Worm (Caenorhabditis elegans) whole organism, L4 larva: ENCODE data around the gene ccdc-47.

Source experiments
- F37D6.2 ChIP-seq: sonication (generic microtip); optimal IDR thresholded peaks from 2 replicates; lab custom pipeline; 2016; ENCODE audit warnings: mild to moderate bottlenecking, missing genetic modification characterization, missing compliant biosample characterization
- T20F7.1 ChIP-seq: fragments of 200-800 bp; sonication (Bioruptor generic); optimal IDR thresholded peaks from 2 replicates; lab custom pipeline; 2018; ENCODE audit warnings: mild to moderate bottlenecking, missing genetic modification characterization, missing compliant biosample characterization
- T26A8.4 ChIP-seq: fragments of 200-800 bp; sonication (Bioruptor generic); IDR thresholded peaks from 2 replicates; pipeline ENCODE4 v1.3.6; 2022; ENCODE audit warnings: missing genetic modification characterization, missing compliant biosample characterization
- Y105C5A.15 ChIP-seq: fragments of 200-800 bp; sonication (Bioruptor generic); IDR thresholded peaks from 2 replicates; pipeline ENCODE4 v1.3.6; 2022; ENCODE audit warnings: missing genetic modification characterization, missing compliant biosample characterization
- Y48G9A.11 ChIP-seq: fragments of 200-800 bp; sonication (Bioruptor generic); IDR thresholded peaks from 2 replicates; pipeline ENCODE4 v1.3.6; 2022; ENCODE audit warnings: missing genetic modification reagents, missing genetic modification characterization, missing compliant biosample characterization
- Y5F2A.4 ChIP-seq: fragments of 200-800 bp; sonication (Bioruptor generic); optimal IDR thresholded peaks from 2 replicates; lab custom pipeline; 2018; ENCODE audit warnings: mild to moderate bottlenecking, missing genetic modification characterization, missing compliant biosample characterization
- Y75B8A.6 ChIP-seq: fragments of 200-800 bp; sonication (Bioruptor generic); IDR thresholded peaks from 2 replicates; pipeline ENCODE4 v1.3.6; 2022; ENCODE audit warnings: missing genetic modification reagents, missing genetic modification characterization, missing compliant biosample characterization
- ZK337.2 ChIP-seq: fragments of 200-800 bp; sonication (Bioruptor generic); IDR thresholded peaks from 2 replicates; pipeline ENCODE4 v1.3.6; 2022; ENCODE audit warnings: missing genetic modification reagents, missing genetic modification characterization, missing compliant biosample characterization
- ZK546.5 ChIP-seq, 2 experiments: sonication (generic microtip); optimal IDR thresholded peaks; 2 replicates each; lab custom pipeline; 2017; ENCODE audit warnings: missing biosample characterization in 2 of 2, missing genetic modification characterization in 2 of 2
- ama-1 ChIP-seq: fragments of 150-350 bp; optimal IDR thresholded peaks from 2 replicates; lab custom pipeline; 2014; ENCODE audit warnings: inconsistent platforms, mixed read lengths
- arid-1 ChIP-seq: fragments of 200-800 bp; sonication (Bioruptor generic); conservative IDR thresholded peaks from 2 replicates; pipeline ENCODE4 v1.3.6; 2022; ENCODE audit warnings: missing genetic modification reagents, missing genetic modification characterization, missing compliant biosample characterization
- ceh-20 ChIP-seq: fragments of 200-800 bp; sonication (Bioruptor generic); IDR thresholded peaks from 2 replicates; pipeline ENCODE4 v1.3.6; 2022; ENCODE audit warnings: missing genetic modification reagents, missing genetic modification characterization, missing compliant biosample characterization
- ceh-44 ChIP-seq: fragments of 200-800 bp; sonication (Bioruptor generic); IDR thresholded peaks from 2 replicates; pipeline ENCODE4 v1.3.6; 2022; ENCODE audit warnings: missing genetic modification reagents, missing genetic modification characterization, missing compliant biosample characterization
- ceh-82 ChIP-seq: sonication (generic microtip); optimal IDR thresholded peaks from 2 replicates; lab custom pipeline; 2017; ENCODE audit warnings: missing biosample characterization, missing genetic modification characterization
- ces-1 ChIP-seq: fragments of 150-350 bp; sonication (generic microtip); optimal IDR thresholded peaks from 4 replicates; lab custom pipeline; 2014; ENCODE audit warnings: missing biosample characterization, missing genetic modification reagents, missing genetic modification characterization
- ctbp-1 ChIP-seq: fragments of 200-800 bp; sonication (Bioruptor generic); IDR thresholded peaks from 2 replicates; pipeline ENCODE4 v1.3.6; 2022; ENCODE audit warnings: missing genetic modification reagents, missing genetic modification characterization, missing compliant biosample characterization
- daf-12 ChIP-seq: fragments of 150-350 bp; optimal IDR thresholded peaks from 2 replicates; lab custom pipeline; 2014; ENCODE audit warnings: missing biosample characterization, missing genetic modification reagents, missing genetic modification characterization
- daf-16 ChIP-seq, 3 experiments: sonication (generic microtip); optimal IDR thresholded peaks; 2 replicates each; lab custom pipeline; 2016 to 2017; ENCODE audit warnings: missing genetic modification characterization in 3 of 3, missing genetic modification reagents in 3 of 3, mild to moderate bottlenecking in 2 of 3, missing compliant biosample characterization in 2 of 3, missing biosample characterization in 1 of 3, moderate library complexity in 1 of 3
- dmd-6 ChIP-seq: fragments of 200-800 bp; sonication (Bioruptor generic); IDR thresholded peaks from 2 replicates; pipeline ENCODE4 v1.3.6; 2022; ENCODE audit warnings: missing genetic modification reagents, missing genetic modification characterization, missing compliant biosample characterization
- dve-1 ChIP-seq: sonication (generic microtip); optimal IDR thresholded peaks from 2 replicates; lab custom pipeline; 2017; ENCODE audit warnings: antibody characterized with exemption, mild to moderate bottlenecking, missing genetic modification characterization, missing compliant biosample characterization; ENCODE audit not compliant: insufficient read depth
- egl-27 ChIP-seq: sonication (generic microtip); optimal IDR thresholded peaks from 3 replicates; lab custom pipeline; 2017; ENCODE audit warnings: missing biosample characterization, missing genetic modification reagents, missing genetic modification characterization
- egl-43 ChIP-seq: fragments of 200-800 bp; sonication (Bioruptor generic); IDR thresholded peaks from 2 replicates; pipeline ENCODE4 v1.3.6; 2022; ENCODE audit warnings: missing genetic modification reagents, missing genetic modification characterization, missing compliant biosample characterization
- fkh-10 ChIP-seq: fragments of 150-350 bp; optimal IDR thresholded peaks from 2 replicates; lab custom pipeline; 2014; ENCODE audit warnings: missing biosample characterization, missing genetic modification reagents, missing genetic modification characterization
- fos-1 ChIP-seq: fragments of 150-350 bp; optimal IDR thresholded peaks from 2 replicates; lab custom pipeline; 2014; ENCODE audit warnings: missing biosample characterization, missing genetic modification characterization
- gei-8 ChIP-seq: fragments of 200-800 bp; sonication (Bioruptor generic); optimal IDR thresholded peaks from 2 replicates; lab custom pipeline; 2018; ENCODE audit warnings: mild to moderate bottlenecking, missing genetic modification characterization, missing compliant biosample characterization
- hif-1 ChIP-seq, 2 experiments: sonication (generic microtip); optimal IDR thresholded peaks; 2 replicates each; lab custom pipeline; 2016 to 2017; ENCODE audit warnings: missing compliant biosample characterization in 2 of 2, missing genetic modification characterization in 2 of 2, missing genetic modification reagents in 2 of 2, missing genotype in 2 of 2, mild to moderate bottlenecking in 1 of 2
- hlh-11 ChIP-seq: fragments of 200-800 bp; sonication (Bioruptor generic); optimal IDR thresholded peaks from 2 replicates; lab custom pipeline; 2018; ENCODE audit warnings: mild to moderate bottlenecking, missing genetic modification characterization, missing compliant biosample characterization
- hlh-30 ChIP-seq: sonication (generic microtip); optimal IDR thresholded peaks from 2 replicates; lab custom pipeline; 2017; ENCODE audit warnings: antibody characterized with exemption, mild to moderate bottlenecking, missing genetic modification characterization, missing compliant biosample characterization; ENCODE audit not compliant: insufficient read depth
- lin-1 ChIP-seq: fragments of 200-800 bp; sonication (Bioruptor generic); IDR thresholded peaks from 2 replicates; pipeline ENCODE4 v1.3.6; 2022; ENCODE audit warnings: missing genetic modification reagents, missing genetic modification characterization, missing compliant biosample characterization
- lin-13 ChIP-seq: fragments of 150-350 bp; optimal IDR thresholded peaks from 2 replicates; lab custom pipeline; 2014; ENCODE audit warnings: missing biosample characterization, missing genetic modification reagents, missing genetic modification characterization
- lin-15B ChIP-seq: fragments of 150-350 bp; sonication (generic microtip); optimal IDR thresholded peaks from 3 replicates; lab custom pipeline; 2014; ENCODE audit warnings: missing biosample characterization, missing genetic modification characterization
- lir-3 ChIP-seq: sonication (generic microtip); optimal IDR thresholded peaks from 2 replicates; lab custom pipeline; 2016; ENCODE audit warnings: mild to moderate bottlenecking, missing genetic modification characterization, missing compliant biosample characterization
- lsy-2 ChIP-seq, 2 experiments: fragments of 150-350 bp in 1 of 2; sonication (generic microtip) in 1 of 2; optimal IDR thresholded peaks; 2 replicates each; lab custom pipeline; 2014 to 2017; ENCODE audit warnings: missing biosample characterization in 2 of 2, missing genetic modification characterization in 2 of 2
- mdt-29 ChIP-seq: fragments of 200-800 bp; sonication (Bioruptor generic); IDR thresholded peaks from 2 replicates; pipeline ENCODE4 v1.3.6; 2022; ENCODE audit warnings: missing genetic modification reagents, missing genetic modification characterization, missing compliant biosample characterization
- nhr-10 ChIP-seq: fragments of 150-350 bp; optimal IDR thresholded peaks from 2 replicates; lab custom pipeline; 2014; ENCODE audit warnings: missing biosample characterization, missing genetic modification characterization
- nhr-11 ChIP-seq: fragments of 150-350 bp; optimal IDR thresholded peaks from 2 replicates; lab custom pipeline; 2014; ENCODE audit warnings: missing biosample characterization, missing genetic modification characterization
- nhr-28 ChIP-seq: fragments of 150-350 bp; optimal IDR thresholded peaks from 2 replicates; lab custom pipeline; 2014; ENCODE audit warnings: missing biosample characterization, missing genetic modification characterization
- nhr-42 ChIP-seq: fragments of 200-800 bp; sonication (Bioruptor generic); IDR thresholded peaks from 2 replicates; pipeline ENCODE4 v1.3.6; 2022; ENCODE audit warnings: missing genetic modification characterization, missing compliant biosample characterization
- nhr-48 ChIP-seq: sonication (generic microtip); optimal IDR thresholded peaks from 2 replicates; lab custom pipeline; 2016; ENCODE audit warnings: mild to moderate bottlenecking, missing genetic modification characterization, missing compliant biosample characterization
- nhr-77 ChIP-seq: fragments of 150-350 bp; optimal IDR thresholded peaks from 2 replicates; lab custom pipeline; 2014; ENCODE audit warnings: missing biosample characterization, missing genetic modification characterization
- php-3 ChIP-seq: fragments of 200-800 bp; sonication (Bioruptor generic); IDR thresholded peaks from 2 replicates; pipeline ENCODE4 v1.3.6; 2022; ENCODE audit warnings: missing genetic modification reagents, missing genetic modification characterization, missing compliant biosample characterization
- snpc-1.2 ChIP-seq: fragments of 200-800 bp; sonication (Bioruptor generic); IDR thresholded peaks from 2 replicates; pipeline ENCODE4 v1.3.6; 2022; ENCODE audit warnings: missing genetic modification reagents, missing genetic modification characterization, missing compliant biosample characterization
- tra-1 ChIP-seq: fragments of 200-800 bp; sonication (Bioruptor generic); IDR thresholded peaks from 2 replicates; pipeline ENCODE4 v1.3.6; 2022; ENCODE audit warnings: missing genetic modification reagents, missing genetic modification characterization, missing compliant biosample characterization
- unc-39 ChIP-seq: sonication (generic microtip); optimal IDR thresholded peaks from 2 replicates; lab custom pipeline; 2017; ENCODE audit warnings: missing biosample characterization, missing genetic modification characterization
- unc-62 ChIP-seq, 3 experiments: fragments of 150-350 bp in 1 of 3; sonication (generic microtip); optimal IDR thresholded peaks in 2 of 3; peaks in 1 of 3; 1 replicate in 1 of 3; 2 replicates in 2 of 3; lab custom pipeline; 2014 to 2017; ENCODE audit warnings: missing biosample characterization in 3 of 3, missing genetic modification characterization in 3 of 3, missing genetic modification reagents in 3 of 3, missing genotype in 1 of 3
- zfp-2 ChIP-seq: sonication (generic microtip); optimal IDR thresholded peaks from 2 replicates; lab custom pipeline; 2016; ENCODE audit warnings: mild to moderate bottlenecking, missing genetic modification characterization, missing compliant biosample characterization
- zip-2 ChIP-seq: fragments of 150-350 bp; optimal IDR thresholded peaks from 2 replicates; lab custom pipeline; 2014; ENCODE audit warnings: missing biosample characterization, missing genetic modification characterization

ccdc-47 gene

DNA sequence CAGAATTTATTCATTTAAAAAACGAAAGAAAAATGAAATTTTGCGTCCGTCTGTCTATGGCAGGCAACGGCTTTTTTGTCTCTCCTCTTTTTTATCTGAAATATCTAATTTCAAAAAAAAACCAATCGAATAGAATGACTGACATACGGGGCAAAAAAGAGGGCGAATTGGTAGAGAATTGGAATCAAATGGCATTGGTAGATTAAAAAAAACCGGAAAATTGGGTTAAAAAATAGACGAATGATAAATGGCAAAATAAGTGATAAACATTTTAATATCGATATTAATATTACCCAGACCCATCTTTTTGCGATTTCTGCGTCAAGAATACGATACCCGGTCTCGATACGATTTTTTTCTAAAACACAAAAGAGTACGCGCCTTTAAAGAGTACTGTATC lies 15.2 kb upstream of the ccdc-47 start, which contains the start of gene tir-1:
Gene tir-1 (minus strand): TSS at position 101 of the 400 bp plus-strand sequence.
- no peak for TF ChIP-seq nhr-28 (tag; lab: Kevin White, UChicago)

DNA sequence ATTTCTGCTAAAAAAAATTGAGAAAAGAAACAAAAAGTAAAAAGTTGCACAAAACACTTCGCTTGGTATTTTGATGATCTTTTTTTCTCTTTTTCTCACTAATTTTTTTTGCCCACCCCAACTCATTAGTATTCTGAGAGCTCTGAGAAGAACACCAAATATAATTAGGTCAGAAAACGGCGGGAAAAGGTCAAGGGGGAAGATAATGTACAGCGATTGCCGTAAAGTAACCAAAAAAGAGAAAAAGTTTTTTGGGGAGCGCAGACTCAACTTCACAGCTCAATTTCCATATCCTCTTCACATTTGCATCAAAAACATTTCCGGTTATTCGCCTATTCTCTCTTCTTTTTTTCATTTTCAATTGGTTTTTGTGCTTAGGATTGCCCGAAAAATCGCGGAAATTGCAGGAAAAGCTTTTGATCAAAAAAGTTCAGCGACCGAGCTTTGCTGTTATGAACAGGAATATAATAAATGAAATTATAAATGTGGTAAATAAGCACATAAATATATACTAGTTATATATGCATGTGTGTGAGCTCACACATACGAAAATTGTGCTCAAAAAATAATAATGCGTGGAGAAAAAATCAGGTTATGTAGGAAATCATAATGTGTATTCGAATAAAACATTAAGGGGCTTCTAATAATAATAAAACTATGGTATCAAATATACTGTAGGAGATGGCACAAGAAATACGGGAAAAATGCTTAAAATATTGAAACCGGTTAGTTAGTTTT lies 14.0 kb upstream of the ccdc-47 start:
- TF ChIP-seq Y75B8A.6 (0 out of 2 replicates have a peak, but pooled peaks have one; percentile 28), F37D6.2 (tag; lab: Kevin White, UChicago) (no peak), ZK337.2 (GFP tag; lab: Robert Waterston, UW) (no peak), arid-1 (GFP tag; lab: Robert Waterston, UW) (0 out of 2 replicates have a peak, but pooled peaks have one; percentile 49), lin-13 (GFP tag; lab: Kevin White, UChicago) (no peak), dve-1 (tag; lab: Kevin White, UChicago) (no peak), daf-16 (GFP tag; optimal IDR thresholded peaks at IDR 0.05; lab: Kevin White, UChicago) (peak in 1 of 2 experiments; percentile 67), daf-16 (tag; optimal IDR thresholded peaks at IDR 0.05; lab: Kevin White, UChicago) (peak; percentile 6), Y48G9A.11 (GFP tag; lab: Robert Waterston, UW) (no peak), zfp-2 (no peak), egl-43 (peak; percentile 64; the same call in 1 of the 2 replicates), hif-1 (tag; optimal IDR thresholded peaks at IDR 0.05; lab: Kevin White, UChicago) (peak in 1 of 2 experiments; percentile 20), Y5F2A.4 (no peak), nhr-77 (tag; lab: Kevin White, UChicago) (no peak), unc-62 (GFP tag; optimal IDR thresholded peaks at IDR 0.05 in 1 of 2; lab: Kevin White, UChicago) (peak in 1 of 2 experiments; percentile 98), unc-62 (tag; optimal IDR thresholded peaks at IDR 0.05; lab: Kevin White, UChicago) (no peak), nhr-42 (no peak), mdt-29 (peak; percentile 36; the same call in 1 of the 2 replicates), lin-15B (no peak), T20F7.1 (GFP tag; lab: Kevin White, UChicago) (peak; percentile 21), T26A8.4 (GFP tag; lab: Robert Waterston, UW) (0 out of 2 replicates have a peak, but pooled peaks have one; percentile 53), snpc-1.2 (GFP tag; lab: Robert Waterston, UW) (no peak), dmd-6 (no peak), ceh-20 (GFP tag; lab: Robert Waterston, UW) (no peak), ctbp-1 (GFP tag; lab: Robert Waterston, UW) (no peak), tra-1 (GFP tag; lab: Robert Waterston, UW) (0 out of 2 replicates have a peak, but pooled peaks have one; percentile 8), lin-1 (GFP tag; lab: Robert Waterston, UW) (no peak), unc-39 (tag; lab: Kevin White, UChicago) (no peak), ama-1 (lab: Kevin White, UChicago) (peak; percentile 76), nhr-10 (tag; lab: Kevin White, UChicago) (no peak), lsy-2 (tag; optimal IDR thresholded peaks at IDR 0.05; lab: Kevin White, UChicago) (peak in 1 of 2 experiments; percentile 3), zip-2 (tag; lab: Kevin White, UChicago) (no peak), Y105C5A.15 (GFP tag; lab: Robert Waterston, UW) (no peak), fos-1 (tag; lab: Kevin White, UChicago) (no peak), nhr-11 (tag; lab: Kevin White, UChicago) (no peak), lir-3 (tag; lab: Kevin White, UChicago) (no peak), php-3 (GFP tag; lab: Robert Waterston, UW) (no peak), ces-1 (GFP tag; lab: Kevin White, UChicago) (no peak), daf-12 (tag; lab: Kevin White, UChicago) (no peak), hlh-30 (tag; lab: Kevin White, UChicago) (no peak), nhr-48 (tag; lab: Kevin White, UChicago) (no peak), ZK546.5 (tag; optimal IDR thresholded peaks at IDR 0.05; lab: Kevin White, UChicago) (no peak), hlh-11 (peak; percentile 13), fkh-10 (no peak), gei-8 (GFP tag; lab: Kevin White, UChicago) (no peak), egl-27 (tag; lab: Kevin White, UChicago) (no peak), ceh-82 (tag; lab: Kevin White, UChicago) (no peak), ceh-44 (GFP tag; lab: Robert Waterston, UW) (no peak)
